Worm (Caenorhabditis elegans) whole organism, L4/young adult: Measurements from ENCODE around the gene Y6E2A.1.

ENCODE experiments used
- dao-5 ChIP-seq: sonication (generic microtip); optimal IDR thresholded peaks from 2 replicates; lab custom pipeline; 2016; ENCODE audit warnings: missing genotype, missing genetic modification characterization, moderate library complexity, missing compliant biosample characterization
- him-1 ChIP-seq: sonication (generic microtip); optimal IDR thresholded peaks from 2 replicates; lab custom pipeline; 2016; ENCODE audit warnings: missing genotype, missing genetic modification reagents, missing genetic modification characterization, missing compliant biosample characterization

ce11 chrV:15750130-15750529 lies 39.8 kb upstream of the Y6E2A.1 start, which contains the start of gene str-6:
- TF ChIP-seq him-1 (tag; lab: Kevin White, UChicago), result no peak
- no peak for TF ChIP-seq dao-5 (tag; lab: Kevin White, UChicago)
